Fruit fly (Drosophila melanogaster): Measurements from ENCODE around the gene CG4849.
A peak's percentile ranks its signal among the peaks of the same experiment; 100 is the strongest.

CG4849 gene

DNA sequence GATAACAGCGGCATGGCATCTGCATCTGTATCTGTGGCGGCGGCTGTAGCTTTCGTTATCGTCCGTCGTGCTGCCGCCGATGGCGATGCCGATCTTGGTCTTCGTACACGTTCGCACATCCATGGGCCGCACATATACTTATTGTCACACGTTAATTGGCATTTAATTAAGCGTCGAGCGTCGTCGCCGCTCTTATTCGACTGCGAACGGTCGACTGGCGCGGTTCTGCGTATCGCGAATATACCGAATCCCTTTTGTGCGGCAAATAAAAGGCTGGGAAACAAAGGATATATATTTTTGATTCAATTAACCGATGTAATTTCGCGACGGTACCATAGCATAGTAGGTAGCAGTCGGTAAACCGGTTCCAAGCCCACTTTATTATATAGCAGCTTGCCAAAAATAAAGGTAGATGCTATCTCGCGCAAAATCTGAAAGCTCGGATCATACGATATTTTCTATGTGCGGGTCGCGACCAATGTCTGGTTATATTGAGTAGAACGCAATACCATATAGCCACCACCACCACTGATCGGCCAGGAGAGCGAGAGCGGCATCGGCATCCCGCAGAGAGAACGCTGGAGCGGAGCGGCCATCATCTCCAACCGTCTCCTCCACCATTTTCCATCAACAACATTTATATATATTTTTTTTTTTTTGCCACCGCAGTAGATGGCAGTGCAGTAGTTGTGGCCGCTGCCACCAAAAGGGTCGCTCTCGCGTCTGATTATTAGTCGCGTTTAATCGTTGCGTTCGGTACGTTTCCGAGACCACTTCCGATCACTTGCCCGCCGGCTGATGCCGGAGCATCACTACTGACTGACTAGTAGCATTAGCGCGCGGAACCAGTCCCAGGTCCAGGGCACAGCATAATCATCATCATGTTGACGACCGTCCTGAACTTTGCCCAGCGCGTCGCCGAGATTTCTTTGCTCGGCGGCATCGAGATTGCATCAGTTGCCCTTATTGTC, 37.9 kb upstream of the CG4849 start, which contains the start of gene mino (continued):
- TF ChIP-seq Deaf1 (tag; optimal IDR thresholded peaks at IDR 0.05) (peak; percentile 93), CG33557 (GFP tag; optimal IDR thresholded peaks at IDR 0.05) (no peak), CG7839 (tag; optimal IDR thresholded peaks at IDR 0.05) (no peak), CG6272 (GFP tag; IDR thresholded peaks at IDR 0.05) (no peak), CG7786 (GFP tag; optimal IDR thresholded peaks at IDR 0.05) (no peak), dmrt99B (tag; optimal IDR thresholded peaks at IDR 0.05) (no peak), CG10462 (GFP tag; optimal IDR thresholded peaks at IDR 0.05) (no peak), oc (tag; optimal IDR thresholded peaks at IDR 0.05) (no peak), CG1529 (GFP tag; optimal IDR thresholded peaks at IDR 0.05) (no peak), CG17568 (GFP tag; optimal IDR thresholded peaks at IDR 0.05) (no peak), CG7963 (GFP tag; IDR thresholded peaks at IDR 0.05; ENCODE audit: partially characterized antibody) (no peak), Lhr (GFP tag; optimal IDR thresholded peaks at IDR 0.05) (no peak), CG3281 (GFP tag; optimal IDR thresholded peaks at IDR 0.05) (peak; percentile 34), bigmax (GFP tag; optimal IDR thresholded peaks at IDR 0.05) (no peak), tup (GFP tag; optimal IDR thresholded peaks at IDR 0.05) (no peak), Elba2 (GFP tag; optimal IDR thresholded peaks at IDR 0.05) (no peak), E2f2 (GFP tag; IDR thresholded peaks at IDR 0.05) (no peak), kni (GFP tag; optimal IDR thresholded peaks at IDR 0.05) (no peak), CG30431 (GFP tag; optimal IDR thresholded peaks at IDR 0.05) (no peak), twi (tag; optimal IDR thresholded peaks at IDR 0.05) (no peak), gro (GFP tag; optimal IDR thresholded peaks at IDR 0.05) (peak; percentile 11), nmo (GFP tag; optimal IDR thresholded peaks at IDR 0.05) (no peak), CG31365 (tag; optimal IDR thresholded peaks at IDR 0.05) (no peak), so (GFP tag; IDR thresholded peaks at IDR 0.05) (no peak), CG7745 (tag; optimal IDR thresholded peaks at IDR 0.05) (no peak), kah (GFP tag; optimal IDR thresholded peaks at IDR 0.05) (peak; percentile 7), Fer3 (tag; optimal IDR thresholded peaks at IDR 0.05) (no peak), Dbx (GFP tag; IDR thresholded peaks at IDR 0.05) (no peak), ftz-f1 (GFP tag; optimal IDR thresholded peaks at IDR 0.05) (no peak), Spps (tag; optimal IDR thresholded peaks at IDR 0.05) (no peak), CG11560 (tag; IDR thresholded peaks at IDR 0.05) (no peak), wek (GFP tag; optimal IDR thresholded peaks at IDR 0.05) (no peak), ems (GFP tag; optimal IDR thresholded peaks at IDR 0.05) (no peak), CrebB (tag; optimal IDR thresholded peaks at IDR 0.05) (no peak), pho (GFP tag; optimal IDR thresholded peaks at IDR 0.05) (no peak), CG4854 (GFP tag; optimal IDR thresholded peaks at IDR 0.05) (no peak), ssp (GFP tag; IDR thresholded peaks at IDR 0.05) (no peak), CG3407 (GFP tag; optimal IDR thresholded peaks at IDR 0.05) (no peak), Dp (GFP tag; optimal IDR thresholded peaks at IDR 0.05) (no peak), otp (GFP tag; IDR thresholded peaks at IDR 0.05) (no peak), CG5953 (GFP tag; IDR thresholded peaks at IDR 0.05) (peak; percentile 34; the same call in 1 of the 2 replicates), CG8944 (GFP tag; optimal IDR thresholded peaks at IDR 0.05) (no peak), gfzf (GFP tag; optimal IDR thresholded peaks at IDR 0.05) (no peak), CG15601 (tag; optimal IDR thresholded peaks at IDR 0.05) (no peak), CG10209 (GFP tag; optimal IDR thresholded peaks at IDR 0.05) (no peak), pum (GFP tag; optimal IDR thresholded peaks at IDR 0.05) (no peak), CG12391 (tag; optimal IDR thresholded peaks at IDR 0.05) (no peak)
